Fruit fly (Drosophila melanogaster): Measurements from ENCODE around the gene CtsL4.

CtsL4 gene

dm6 chr2L:10333091-10333991, 23.1 kb downstream of the CtsL4 start, which contains the start of gene GATAd (continued):
- TF ChIP-seq Nf-YB (GFP tag; optimal IDR thresholded peaks at IDR 0.05): no peak
- no peak for TF ChIP-seq CG9609 (GFP tag; optimal IDR thresholded peaks at IDR 0.05)
- TF ChIP-seq bcd (GFP tag; optimal IDR thresholded peaks at IDR 0.05): no peak
- TF ChIP-seq CG14014 (GFP tag; IDR thresholded peaks at IDR 0.05): no peak
- no peak for TF ChIP-seq CG13123 (GFP tag; optimal IDR thresholded peaks at IDR 0.05)
- TF ChIP-seq az2 (GFP tag; optimal IDR thresholded peaks at IDR 0.05): no peak
- TF ChIP-seq CG6791 (GFP tag; IDR thresholded peaks at IDR 0.05; ENCODE audit: partially characterized antibody): no peak
- TF ChIP-seq trem (tag; optimal IDR thresholded peaks at IDR 0.05): peak; percentile 52
- no peak for TF ChIP-seq vnd (GFP tag; IDR thresholded peaks at IDR 0.05; ENCODE audit: partially characterized antibody)
- peak; percentile 38 for TF ChIP-seq Nf-YC (tag; optimal IDR thresholded peaks at IDR 0.05)
- no peak for TF ChIP-seq Drgx (GFP tag; IDR thresholded peaks at IDR 0.05)
- TF ChIP-seq CoRest (tag; optimal IDR thresholded peaks at IDR 0.05): peak; percentile 24
- no peak for TF ChIP-seq GATAe (GFP tag; conservative IDR thresholded peaks at IDR 0.05)
- no peak for TF ChIP-seq stc (GFP tag; IDR thresholded peaks at IDR 0.05)
- peak; percentile 62 for TF ChIP-seq Dref (GFP tag; IDR thresholded peaks at IDR 0.05)
- no peak for TF ChIP-seq CG32772 (GFP tag; IDR thresholded peaks at IDR 0.05)
- peak; percentile 43 for TF ChIP-seq CG17829 (tag; optimal IDR thresholded peaks at IDR 0.05)
- no peak for TF ChIP-seq Antp (GFP tag; optimal IDR thresholded peaks at IDR 0.05)
- no peak for TF ChIP-seq CG14050 (GFP tag; IDR thresholded peaks at IDR 0.05)
- TF ChIP-seq Elba2 (GFP tag; optimal IDR thresholded peaks at IDR 0.05): no peak
- TF ChIP-seq CG1529 (GFP tag; optimal IDR thresholded peaks at IDR 0.05): no peak
- no peak for TF ChIP-seq tap (tag; optimal IDR thresholded peaks at IDR 0.05)
- no peak for TF ChIP-seq Rfx (GFP tag; IDR thresholded peaks at IDR 0.05)
- TF ChIP-seq ara (GFP tag; IDR thresholded peaks at IDR 0.05): no peak
- no peak for TF ChIP-seq scrt (GFP tag; optimal IDR thresholded peaks at IDR 0.05)
- TF ChIP-seq Six4 (GFP tag; optimal IDR thresholded peaks at IDR 0.05): no peak
- TF ChIP-seq CG33213 (GFP tag; optimal IDR thresholded peaks at IDR 0.05): no peak
- no peak for TF ChIP-seq Trl (optimal IDR thresholded peaks at IDR 0.05)
- TF ChIP-seq Trl (GFP tag; optimal IDR thresholded peaks at IDR 0.05): no peak
- TF ChIP-seq cad (GFP tag; optimal IDR thresholded peaks at IDR 0.05): no peak
- no peak; the same call in 1 of the 2 replicates for TF ChIP-seq unc-4 (GFP tag; IDR thresholded peaks at IDR 0.05; ENCODE audit: partially characterized antibody)
- no peak for TF ChIP-seq Usf (GFP tag; optimal IDR thresholded peaks at IDR 0.05)
- peak; percentile 58 for TF ChIP-seq gfzf (GFP tag; optimal IDR thresholded peaks at IDR 0.05)
- no peak for TF ChIP-seq CG14441 (GFP tag; IDR thresholded peaks at IDR 0.05)
- no peak for TF ChIP-seq pan (optimal IDR thresholded peaks at IDR 0.05)
- no peak for TF ChIP-seq pan (GFP tag; optimal IDR thresholded peaks at IDR 0.05 in 1 of 2, IDR thresholded peaks at IDR 0.05 in 1 of 2)
- TF ChIP-seq Max (GFP tag; optimal IDR thresholded peaks at IDR 0.05): no peak
- TF ChIP-seq fd3F (GFP tag; optimal IDR thresholded peaks at IDR 0.05): no peak
- no peak for TF ChIP-seq bigmax (GFP tag; optimal IDR thresholded peaks at IDR 0.05)
- no peak for TF ChIP-seq run (tag; optimal IDR thresholded peaks at IDR 0.05)
- no peak for TF ChIP-seq CG9876 (GFP tag; optimal IDR thresholded peaks at IDR 0.05)
- TF ChIP-seq CG10431 (GFP tag; optimal IDR thresholded peaks at IDR 0.05): no peak
- TF ChIP-seq Dek (tag; optimal IDR thresholded peaks at IDR 0.05): peak; percentile 15
- no peak for TF ChIP-seq Bteb2 (GFP tag; optimal IDR thresholded peaks at IDR 0.05)
- TF ChIP-seq B-H2 (GFP tag; optimal IDR thresholded peaks at IDR 0.05): no peak
- no peak for TF ChIP-seq Deaf1 (tag; optimal IDR thresholded peaks at IDR 0.05)
- TF ChIP-seq Dip2 (GFP tag; IDR thresholded peaks at IDR 0.05): no peak
- TF ChIP-seq her (GFP tag; optimal IDR thresholded peaks at IDR 0.05): no peak
- TF ChIP-seq CG2202 (tag; optimal IDR thresholded peaks at IDR 0.05): no peak
- no peak for TF ChIP-seq Opbp (GFP tag; IDR thresholded peaks at IDR 0.05; ENCODE audit: partially characterized antibody)
